Fruit fly (Drosophila melanogaster) ovary, adult (tissue): ENCODE data around the gene hth.

Experiments
- CG17801 ChIP-seq: fragments of 200-800 bp; optimal IDR thresholded peaks from 2 replicates; lab custom pipeline; 2019; ENCODE audit warnings: missing biosample characterization, mild to moderate bottlenecking, missing genetic modification characterization, moderate library complexity; ENCODE audit not compliant: partially characterized antibody

hth gene

DNA sequence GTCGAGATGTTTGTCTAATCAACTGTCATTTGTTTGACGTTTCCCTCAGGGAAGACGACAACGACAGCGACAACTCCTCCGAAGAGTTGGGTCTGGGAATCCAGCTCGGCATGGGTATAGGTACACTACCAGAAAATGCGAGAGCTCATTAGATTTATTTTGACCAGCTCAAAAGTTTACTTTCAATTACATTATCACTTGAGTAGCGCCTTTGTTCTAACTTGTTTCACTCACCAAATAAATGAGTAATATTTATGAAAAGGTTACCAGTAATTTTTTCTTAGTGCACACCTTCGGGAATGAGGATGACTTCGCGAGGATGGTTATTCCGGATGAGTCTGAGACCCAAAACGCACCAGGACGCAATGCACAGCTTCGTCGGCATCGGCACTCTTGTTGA is 145.2 kb downstream of the hth start:
- TF ChIP-seq CG17801, result no peak

DNA sequence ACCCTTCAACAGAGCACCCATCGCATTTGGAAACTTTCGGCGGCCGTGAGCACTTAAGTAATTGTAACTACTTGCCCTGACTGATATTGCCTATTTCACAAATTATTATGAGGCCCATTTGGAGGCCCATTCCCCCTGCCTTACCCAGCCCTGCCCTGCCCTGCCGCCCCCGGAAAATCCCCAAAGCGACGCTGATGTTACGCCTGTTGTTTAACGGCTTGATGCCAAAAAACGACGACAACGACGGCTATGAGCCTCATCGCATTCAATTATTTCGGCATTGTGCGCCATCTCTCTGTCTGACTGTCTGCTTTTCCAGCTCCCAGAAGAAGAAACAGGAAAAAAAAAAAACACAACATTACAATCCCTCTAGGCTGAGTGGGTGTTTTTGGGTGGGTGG is 145.8 kb downstream of the hth start:
- TF ChIP-seq CG17801, result no peak

- no peak for TF ChIP-seq CG17801
Measured at dm6 chr3R:10491137-10491536, 148.2 kb downstream of the hth start.

dm6 chr3R:10479439-10479838 is 159.9 kb downstream of the hth start:
- no peak for TF ChIP-seq CG17801

DNA sequence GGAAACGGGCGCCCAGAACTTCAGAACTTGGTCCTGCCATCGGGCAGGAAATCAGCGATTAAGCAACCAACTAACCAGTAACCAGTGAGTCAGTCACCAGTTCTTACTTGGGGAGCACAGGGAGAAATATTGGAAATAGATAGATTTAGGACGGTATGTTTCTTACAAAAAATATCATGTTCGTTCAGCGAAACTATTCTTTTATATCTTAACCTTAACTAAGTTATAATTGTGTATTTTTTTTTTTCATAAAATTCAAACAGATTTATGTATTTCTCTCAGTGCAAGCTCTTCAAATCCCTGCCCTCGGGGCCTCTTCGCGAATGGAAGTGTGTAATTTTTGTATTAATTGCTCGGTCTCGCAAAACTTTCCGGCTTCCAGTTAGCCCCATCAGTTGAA is 163.4 kb downstream of the hth start:
- no peak for TF ChIP-seq CG17801

- TF ChIP-seq CG17801, result no peak
Measured at dm6 chr3R:10471753-10472152, 167.6 kb downstream of the hth start.

dm6 chr3R:10468207-10468606 is 171.2 kb downstream of the hth start:
- TF ChIP-seq CG17801, result no peak

dm6 chr3R:10466299-10466698 is 173.1 kb downstream of the hth start:
- TF ChIP-seq CG17801, result no peak

- no peak for TF ChIP-seq CG17801
Measured at dm6 chr3R:10463548-10463947, 175.8 kb downstream of the hth start.
